Worm (Caenorhabditis elegans) whole organism, late embryonic: Measurements from ENCODE around the gene eel-1.
A peak's percentile ranks its signal among the peaks of the same experiment; 100 is the strongest.

Source experiments
- C08G9.2 ChIP-seq: sonication (generic microtip); optimal IDR thresholded peaks from 2 replicates; lab custom pipeline; 2016; ENCODE audit warnings: mild to moderate bottlenecking, missing genetic modification characterization, moderate library complexity, missing compliant biosample characterization
- C38D4.7 ChIP-seq: fragments of 200-800 bp; sonication (Bioruptor generic); optimal IDR thresholded peaks from 2 replicates; lab custom pipeline; 2018; ENCODE audit warnings: mild to moderate bottlenecking, missing genetic modification characterization, moderate library complexity, missing compliant biosample characterization
- K02D7.2 ChIP-seq: sonication (generic microtip); optimal IDR thresholded peaks from 2 replicates; lab custom pipeline; 2017; ENCODE audit warnings: mild to moderate bottlenecking, missing genetic modification characterization, missing compliant biosample characterization
- K09A11.1 ChIP-seq: sonication (generic microtip); optimal IDR thresholded peaks from 2 replicates; lab custom pipeline; 2017; ENCODE audit warnings: antibody characterized with exemption, mild to moderate bottlenecking, missing genetic modification characterization, missing compliant biosample characterization; ENCODE audit not compliant: insufficient read depth
- Y22D7AL.16 ChIP-seq: sonication (generic microtip); optimal IDR thresholded peaks from 2 replicates; lab custom pipeline; 2016; ENCODE audit warnings: missing genetic modification characterization, missing compliant biosample characterization
- ahr-1 ChIP-seq: sonication (generic microtip); optimal IDR thresholded peaks from 2 replicates; lab custom pipeline; 2016; ENCODE audit warnings: missing genetic modification characterization, missing compliant biosample characterization
- ama-1 ChIP-seq: fragments of 150-350 bp; optimal IDR thresholded peaks from 2 replicates; lab custom pipeline; 2014
- ceh-18 ChIP-seq: sonication (generic microtip); optimal IDR thresholded peaks from 2 replicates; lab custom pipeline; 2016; ENCODE audit warnings: missing genetic modification characterization, missing compliant biosample characterization
- ceh-30 ChIP-seq: fragments of 150-350 bp; optimal IDR thresholded peaks from 2 replicates; lab custom pipeline; 2014; ENCODE audit warnings: missing biosample characterization, missing genetic modification characterization
- ceh-34 ChIP-seq: sonication (generic microtip); optimal IDR thresholded peaks from 2 replicates; lab custom pipeline; 2016; ENCODE audit warnings: mild to moderate bottlenecking, missing genetic modification characterization, missing compliant biosample characterization
- ceh-6 ChIP-seq: fragments of 200-800 bp; sonication (Bioruptor generic); optimal IDR thresholded peaks from 2 replicates; lab custom pipeline; 2018; ENCODE audit warnings: mild to moderate bottlenecking, missing genetic modification characterization, missing compliant biosample characterization
- dmd-4 ChIP-seq: sonication (generic microtip); optimal IDR thresholded peaks from 2 replicates; lab custom pipeline; 2016; ENCODE audit warnings: borderline replicate concordance, missing genetic modification characterization, missing compliant biosample characterization
- elt-2 ChIP-seq: sonication (generic microtip); optimal IDR thresholded peaks from 2 replicates; lab custom pipeline; 2016; ENCODE audit warnings: missing genetic modification reagents, missing genetic modification characterization, missing compliant biosample characterization
- ets-4 ChIP-seq: sonication (generic microtip); optimal IDR thresholded peaks from 2 replicates; lab custom pipeline; 2016; ENCODE audit warnings: missing genetic modification characterization, missing compliant biosample characterization
- fax-1 ChIP-seq: sonication (generic microtip); optimal IDR thresholded peaks from 2 replicates; lab custom pipeline; 2016; ENCODE audit warnings: missing genotype, missing genetic modification characterization, missing compliant biosample characterization
- fkh-6 ChIP-seq: sonication (generic microtip); optimal IDR thresholded peaks from 2 replicates; lab custom pipeline; 2016; ENCODE audit warnings: missing genetic modification characterization, missing compliant biosample characterization
- hlh-8 ChIP-seq: sonication (generic microtip); optimal IDR thresholded peaks from 2 replicates; lab custom pipeline; 2016; ENCODE audit warnings: missing genotype, missing genetic modification characterization, missing compliant biosample characterization
- mec-3 ChIP-seq: sonication (generic microtip); optimal IDR thresholded peaks from 2 replicates; lab custom pipeline; 2016; ENCODE audit warnings: borderline replicate concordance, missing genetic modification characterization, missing compliant biosample characterization
- npax-4 ChIP-seq: sonication (generic microtip); optimal IDR thresholded peaks from 2 replicates; lab custom pipeline; 2016; ENCODE audit warnings: missing genetic modification characterization, missing compliant biosample characterization
- odd-2 ChIP-seq: sonication (generic microtip); optimal IDR thresholded peaks from 2 replicates; lab custom pipeline; 2017; ENCODE audit warnings: antibody characterized with exemption, mild to moderate bottlenecking, missing genetic modification characterization, missing compliant biosample characterization
- pax-1 ChIP-seq: fragments of 150-350 bp; optimal IDR thresholded peaks from 2 replicates; lab custom pipeline; 2014; ENCODE audit warnings: missing biosample characterization, missing genetic modification characterization
- pha-2 ChIP-seq: sonication (generic microtip); optimal IDR thresholded peaks from 2 replicates; lab custom pipeline; 2017; ENCODE audit warnings: mild to moderate bottlenecking, missing genetic modification characterization, missing compliant biosample characterization
- ref-2 ChIP-seq: sonication (generic microtip); optimal IDR thresholded peaks from 2 replicates; lab custom pipeline; 2016; ENCODE audit warnings: missing genetic modification characterization, missing compliant biosample characterization
- syd-9 ChIP-seq: sonication (generic microtip); optimal IDR thresholded peaks from 2 replicates; lab custom pipeline; 2016; ENCODE audit warnings: mild to moderate bottlenecking, missing genetic modification characterization, moderate library complexity, missing compliant biosample characterization
- ttx-3 ChIP-seq: sonication (generic microtip); optimal IDR thresholded peaks from 2 replicates; lab custom pipeline; 2016; ENCODE audit warnings: missing genetic modification reagents, missing genetic modification characterization, missing compliant biosample characterization
- unc-3 ChIP-seq, 2 experiments: fragments of 200-800 bp in 1 of 2; sonication (Bioruptor generic) in 1 of 2; sonication (generic microtip) in 1 of 2; conservative IDR thresholded peaks in 1 of 2; optimal IDR thresholded peaks in 1 of 2; 2 replicates each; pipeline versions ENCODE4 v1.3.6 to Lab custom; 2016 to 2022; ENCODE audit warnings: missing compliant biosample characterization in 2 of 2, missing genetic modification characterization in 2 of 2, missing genetic modification reagents in 1 of 2
- unc-42 ChIP-seq: sonication (generic microtip); optimal IDR thresholded peaks from 2 replicates; lab custom pipeline; 2016; ENCODE audit warnings: missing genotype, missing genetic modification characterization, missing compliant biosample characterization
- unc-55 ChIP-seq: sonication (generic microtip); optimal IDR thresholded peaks from 2 replicates; lab custom pipeline; 2017; ENCODE audit warnings: missing biosample characterization, missing genetic modification reagents, missing genetic modification characterization
- zip-5 ChIP-seq: sonication (generic microtip); optimal IDR thresholded peaks from 2 replicates; lab custom pipeline; 2016; ENCODE audit warnings: missing genetic modification characterization, missing compliant biosample characterization
- ztf-16 ChIP-seq: sonication (generic microtip); optimal IDR thresholded peaks from 2 replicates; lab custom pipeline; 2017; ENCODE audit warnings: missing genetic modification characterization, missing compliant biosample characterization

Gene eel-1

DNA sequence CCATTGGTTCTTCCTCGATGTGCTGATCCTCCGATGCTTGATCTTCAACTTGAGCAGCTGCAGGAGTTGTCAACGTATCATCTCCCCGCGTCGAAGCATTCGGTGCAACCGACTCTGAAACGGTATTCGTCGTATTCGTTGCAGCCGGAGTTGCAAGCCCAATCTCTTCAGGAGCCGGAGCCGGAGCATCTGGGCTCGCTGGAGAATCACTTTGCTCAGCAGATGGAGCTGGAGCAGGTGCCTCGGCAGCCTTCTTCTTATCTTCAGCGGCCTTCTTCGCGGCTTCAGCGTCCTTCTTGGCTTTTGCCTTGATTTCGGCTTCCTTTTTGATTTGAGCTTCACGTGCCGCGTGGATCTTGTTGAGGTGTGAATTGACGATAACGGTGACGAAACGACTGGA lies 11.2 kb downstream of the eel-1 start:
- TF ChIP-seq dmd-4 (tag; lab: Kevin White, UChicago) (no peak), ceh-6 (no peak)

ce11 chrIV:3037932-3038331 lies 12.0 kb downstream of the eel-1 start:
- no peak for TF ChIP-seq fax-1 (tag; lab: Kevin White, UChicago)
- TF ChIP-seq C08G9.2 (tag; lab: Kevin White, UChicago): peak; percentile 10
- no peak for TF ChIP-seq npax-4 (tag; lab: Kevin White, UChicago)

DNA sequence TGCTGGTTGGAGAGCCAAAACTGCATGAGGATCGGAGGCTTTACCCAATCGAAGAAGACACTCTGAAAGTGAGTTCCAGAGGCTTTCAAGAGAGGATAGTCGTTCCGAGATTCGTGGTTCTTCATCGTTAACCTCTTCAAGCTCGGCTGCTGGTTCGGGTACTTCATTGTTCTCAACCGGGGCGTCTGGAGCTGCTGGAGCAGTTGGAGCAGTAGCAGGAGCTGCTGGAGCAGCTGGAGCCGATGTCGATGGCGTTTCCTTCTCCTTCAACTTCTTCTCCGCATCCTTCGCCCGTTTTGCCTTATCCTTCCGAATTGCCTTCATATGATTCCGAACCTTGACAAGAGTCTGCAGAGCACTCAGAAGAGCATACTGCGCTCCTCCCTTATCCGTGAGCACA lies 14.5 kb downstream of the eel-1 start:
- TF ChIP-seq ztf-16 (tag; lab: Kevin White, UChicago): no peak
- no peak for TF ChIP-seq ceh-34 (tag; lab: Kevin White, UChicago)
- TF ChIP-seq ceh-30 (tag; lab: Kevin White, UChicago): no peak
- no peak for TF ChIP-seq mec-3
- no peak for TF ChIP-seq fax-1 (tag; lab: Kevin White, UChicago)
- TF ChIP-seq zip-5 (tag; lab: Kevin White, UChicago): no peak
- TF ChIP-seq C08G9.2 (tag; lab: Kevin White, UChicago): no peak
- no peak for TF ChIP-seq odd-2 (tag; lab: Kevin White, UChicago)
- TF ChIP-seq pha-2 (tag; lab: Kevin White, UChicago): no peak
- TF ChIP-seq ahr-1 (tag; lab: Kevin White, UChicago): no peak
- no peak for TF ChIP-seq syd-9
- TF ChIP-seq hlh-8 (tag; lab: Kevin White, UChicago): no peak
- TF ChIP-seq ets-4 (tag; lab: Kevin White, UChicago): no peak
- TF ChIP-seq, all 69 proteins: peak for 0

- TF ChIP-seq unc-3 (GFP tag; conservative IDR thresholded peaks at IDR 0.05; lab: Robert Waterston, UW): no peak
- TF ChIP-seq unc-3 (tag; optimal IDR thresholded peaks at IDR 0.05; lab: Kevin White, UChicago): no peak
- no peak for TF ChIP-seq Y22D7AL.16
- TF ChIP-seq K09A11.1 (tag; lab: Kevin White, UChicago): no peak
- no peak for TF ChIP-seq pha-2 (tag; lab: Kevin White, UChicago)
Measured at ce11 chrIV:3032020-3032419, 17.9 kb downstream of the eel-1 start.

ce11 chrIV:3029882-3030281 lies 20.0 kb downstream of the eel-1 start:
- TF ChIP-seq elt-2 (peak; percentile 66), ref-2 (tag; lab: Kevin White, UChicago) (peak; percentile 37), unc-55 (peak; percentile 15), fkh-6 (tag; lab: Kevin White, UChicago) (no peak)
- TF ChIP-seq, all 69 proteins: peak for 3

- no peak for TF ChIP-seq ttx-3
- no peak for TF ChIP-seq unc-42 (tag; lab: Kevin White, UChicago)
Measured at ce11 chrIV:3028842-3029241, 21.1 kb downstream of the eel-1 start, which contains the start of gene ndnf-1. Gene ndnf-1, minus strand, starts transcription at chrIV:3028942.

DNA sequence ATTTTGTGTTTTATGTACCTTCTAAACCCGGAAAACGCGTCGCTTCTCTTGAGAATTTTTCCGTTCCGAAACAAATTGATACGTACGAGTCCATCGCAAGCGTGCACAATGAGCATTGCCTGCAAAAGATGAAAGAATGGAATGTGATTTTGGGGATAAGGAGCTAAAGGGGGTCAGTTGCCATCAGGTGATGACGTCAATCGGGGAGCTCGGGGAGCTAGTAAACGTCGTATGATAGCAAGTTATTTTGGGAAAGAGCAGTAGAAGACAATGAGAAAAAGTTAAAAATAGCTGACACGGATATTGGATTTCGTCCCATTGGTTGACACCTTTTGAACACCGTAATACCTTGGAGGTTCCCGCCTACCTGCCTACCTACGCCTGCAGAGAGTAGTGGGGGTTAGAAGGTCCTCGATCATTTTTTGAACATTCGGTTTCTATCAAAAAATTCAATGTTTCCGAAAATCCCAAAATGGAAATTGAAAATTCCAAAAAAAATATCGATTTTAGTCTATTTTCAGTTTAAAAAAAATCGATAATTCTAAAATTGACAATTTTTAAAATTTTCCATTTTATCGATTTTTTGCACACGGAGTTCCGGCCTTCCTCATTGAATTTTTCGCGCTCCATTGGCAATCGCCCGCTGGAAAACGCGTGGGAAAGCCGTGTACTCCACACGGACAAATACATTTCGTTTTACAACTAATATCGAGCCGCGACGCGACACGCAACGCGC lies 23.9 kb downstream of the eel-1 start:
- TF ChIP-seq K02D7.2 (tag; lab: Kevin White, UChicago): no peak
- TF ChIP-seq odd-2 (tag; lab: Kevin White, UChicago): no peak
- no peak for TF ChIP-seq mec-3
- no peak for TF ChIP-seq ceh-18 (tag; lab: Kevin White, UChicago)
- no peak for TF ChIP-seq ama-1 (lab: Kevin White, UChicago)
- no peak for TF ChIP-seq C38D4.7 (GFP tag; lab: Kevin White, UChicago)
- TF ChIP-seq fkh-6 (tag; lab: Kevin White, UChicago): no peak
- no peak for TF ChIP-seq fax-1 (tag; lab: Kevin White, UChicago)
- TF ChIP-seq ceh-34 (tag; lab: Kevin White, UChicago): no peak
- no peak for TF ChIP-seq pax-1
- no peak for TF ChIP-seq unc-3 (GFP tag; conservative IDR thresholded peaks at IDR 0.05; lab: Robert Waterston, UW)
- TF ChIP-seq unc-3 (tag; optimal IDR thresholded peaks at IDR 0.05; lab: Kevin White, UChicago): no peak
